Fruit fly (Drosophila melanogaster) whole organism, prepupa: Measurements from ENCODE around the gene gd.

Experiments used
- CG10631 ChIP-seq: fragments of 200-800 bp; sonication (Bioruptor generic); optimal IDR thresholded peaks from 2 replicates; lab custom pipeline; 2016; ENCODE audit warnings: missing biosample characterization, missing genetic modification characterization
- CG11902 ChIP-seq: fragments of 200-800 bp; sonication (Bioruptor generic); optimal IDR thresholded peaks from 3 replicates; lab custom pipeline; 2016; ENCODE audit warnings: missing biosample characterization, missing genetic modification characterization
- CG3032 ChIP-seq: fragments of 200-800 bp; optimal IDR thresholded peaks from 2 replicates; lab custom pipeline; 2019; ENCODE audit warnings: missing biosample characterization, mild to moderate bottlenecking, missing genetic modification characterization, moderate library complexity
- CG32006 ChIP-seq: fragments of 200-800 bp; sonication (Bioruptor generic); optimal IDR thresholded peaks from 3 replicates; lab custom pipeline; 2017; ENCODE audit warnings: missing biosample characterization, mild to moderate bottlenecking, missing genetic modification characterization
- CG34406 ChIP-seq: fragments of 200-800 bp; sonication (Bioruptor generic); optimal IDR thresholded peaks from 3 replicates; lab custom pipeline; 2016; ENCODE audit warnings: missing biosample characterization, missing genetic modification characterization
- CG6276 ChIP-seq: fragments of 200-800 bp; sonication (Bioruptor generic); optimal IDR thresholded peaks from 2 replicates; lab custom pipeline; 2017; ENCODE audit warnings: missing biosample characterization, mild to moderate bottlenecking, missing genetic modification characterization
- CG6792 ChIP-seq: fragments of 200-800 bp; sonication (Bioruptor generic); optimal IDR thresholded peaks from 3 replicates; lab custom pipeline; 2016; ENCODE audit warnings: missing biosample characterization, missing genetic modification characterization
- CG6808 ChIP-seq: fragments of 200-800 bp; sonication (Bioruptor generic); optimal IDR thresholded peaks from 3 replicates; lab custom pipeline; 2017; ENCODE audit warnings: missing biosample characterization, missing genetic modification characterization, mild to moderate bottlenecking, moderate library complexity, missing genetic modification reagents
- CG7368 ChIP-seq: fragments of 200-800 bp; sonication (Bioruptor generic); optimal IDR thresholded peaks from 3 replicates; lab custom pipeline; 2016; ENCODE audit warnings: missing biosample characterization, missing genetic modification characterization
- CG8319 ChIP-seq: fragments of 200-800 bp; sonication (Bioruptor generic); optimal IDR thresholded peaks from 3 replicates; lab custom pipeline; 2016; ENCODE audit warnings: missing biosample characterization, missing genetic modification characterization
- CG9139 ChIP-seq: fragments of 200-800 bp; sonication (Bioruptor generic); optimal IDR thresholded peaks from 3 replicates; lab custom pipeline; 2017; ENCODE audit warnings: missing biosample characterization, mild to moderate bottlenecking, missing genetic modification characterization
- Eip78C ChIP-seq: fragments of 200-800 bp; sonication (Bioruptor generic); peaks from one replicate; lab custom pipeline; 2016; ENCODE audit warnings: missing biosample characterization, missing genetic modification characterization
- Eip93F ChIP-seq: fragments of 200-800 bp; sonication (Bioruptor generic); optimal IDR thresholded peaks from 2 replicates; lab custom pipeline; 2016; ENCODE audit warnings: missing biosample characterization, mild to moderate bottlenecking, missing genetic modification characterization
- Ets21C ChIP-seq: fragments of 200-800 bp; sonication (Bioruptor generic); optimal IDR thresholded peaks from 3 replicates; lab custom pipeline; 2016; ENCODE audit warnings: missing biosample characterization, missing genetic modification characterization
- Ets96B ChIP-seq: fragments of 200-800 bp; optimal IDR thresholded peaks from 2 replicates; lab custom pipeline; 2019; ENCODE audit warnings: missing biosample characterization, mild to moderate bottlenecking, missing genetic modification characterization, moderate library complexity
- Hr38 ChIP-seq: sonication (Bioruptor generic); optimal IDR thresholded peaks from 2 replicates; lab custom pipeline; 2016; ENCODE audit warnings: missing biosample characterization, missing genetic modification characterization
- Hr4 ChIP-seq: fragments of 200-800 bp; sonication (Bioruptor generic); optimal IDR thresholded peaks from 3 replicates; lab custom pipeline; 2016; ENCODE audit warnings: missing biosample characterization, missing genetic modification characterization
- Lpt ChIP-seq: fragments of 200-800 bp; sonication (Bioruptor generic); optimal IDR thresholded peaks from 3 replicates; lab custom pipeline; 2016; ENCODE audit warnings: missing biosample characterization, missing genetic modification characterization
- Met ChIP-seq: fragments of 200-800 bp; sonication (Bioruptor generic); optimal IDR thresholded peaks from 3 replicates; lab custom pipeline; 2016; ENCODE audit warnings: missing biosample characterization, missing genetic modification characterization
- Smox ChIP-seq: fragments of 200-800 bp; sonication (Bioruptor generic); optimal IDR thresholded peaks from 3 replicates; lab custom pipeline; 2016; ENCODE audit warnings: missing biosample characterization, missing genetic modification characterization
- Sox102F ChIP-seq: fragments of 200-800 bp; sonication (Bioruptor generic); optimal IDR thresholded peaks from 2 replicates; lab custom pipeline; 2016; ENCODE audit warnings: missing biosample characterization, mild to moderate bottlenecking, missing genetic modification characterization
- Sox15 ChIP-seq: fragments of 200-800 bp; sonication (Bioruptor generic); optimal IDR thresholded peaks from 3 replicates; lab custom pipeline; 2016; ENCODE audit warnings: missing biosample characterization, missing genetic modification characterization
- achi ChIP-seq: fragments of 200-800 bp; sonication (Bioruptor generic); optimal IDR thresholded peaks from 3 replicates; lab custom pipeline; 2016; ENCODE audit warnings: missing biosample characterization, missing genetic modification characterization
- dsx ChIP-seq: fragments of 200-800 bp; optimal IDR thresholded peaks from 3 replicates; lab custom pipeline; 2019; ENCODE audit warnings: missing biosample characterization, mild to moderate bottlenecking, missing genetic modification characterization, moderate library complexity; ENCODE audit not compliant: poor library complexity, severe bottlenecking
- eg ChIP-seq: fragments of 200-800 bp; sonication (Bioruptor generic); IDR thresholded peaks from 3 replicates; pipeline ENCODE4 v1.3.6; 2022; ENCODE audit warnings: missing biosample characterization, missing genetic modification characterization
- fd59A ChIP-seq: fragments of 200-800 bp; sonication (Bioruptor generic); optimal IDR thresholded peaks from 2 replicates; lab custom pipeline; 2017; ENCODE audit warnings: missing biosample characterization, mild to moderate bottlenecking, missing genetic modification characterization, missing genetic modification reagents
- fd85E ChIP-seq: fragments of 200-800 bp; sonication (Bioruptor generic); optimal IDR thresholded peaks from 3 replicates; lab custom pipeline; 2016; ENCODE audit warnings: missing biosample characterization, missing genetic modification characterization
- lz ChIP-seq: fragments of 200-800 bp; sonication (Bioruptor generic); optimal IDR thresholded peaks from 3 replicates; lab custom pipeline; 2016; ENCODE audit warnings: missing biosample characterization, missing genetic modification characterization
- pdm3 ChIP-seq: fragments of 200-800 bp; sonication (Bioruptor generic); optimal IDR thresholded peaks from 3 replicates; lab custom pipeline; 2016; ENCODE audit warnings: missing biosample characterization, missing genetic modification characterization
- salr ChIP-seq, 2 experiments: fragments of 200-800 bp; sonication (Bioruptor generic); optimal IDR thresholded peaks; 3 replicates each; lab custom pipeline; 2016 to 2018; ENCODE audit warnings: missing biosample characterization in 2 of 2, missing genetic modification characterization in 2 of 2, mild to moderate bottlenecking in 1 of 2
- spab ChIP-seq: fragments of 200-800 bp; sonication (Bioruptor generic); optimal IDR thresholded peaks from 2 replicates; lab custom pipeline; 2017; ENCODE audit warnings: missing biosample characterization, mild to moderate bottlenecking, missing genetic modification characterization, missing genetic modification reagents
- svp ChIP-seq: fragments of 200-800 bp; sonication (Bioruptor generic); peaks from one replicate; lab custom pipeline; 2016; ENCODE audit warnings: missing biosample characterization, missing genetic modification characterization
- topi ChIP-seq: fragments of 200-800 bp; sonication (Bioruptor generic); optimal IDR thresholded peaks from 3 replicates; lab custom pipeline; 2016; ENCODE audit warnings: missing biosample characterization, missing genetic modification characterization
- vri ChIP-seq: fragments of 200-800 bp; sonication (Bioruptor generic); optimal IDR thresholded peaks from 3 replicates; lab custom pipeline; 2016; ENCODE audit warnings: missing biosample characterization, mild to moderate bottlenecking, missing genetic modification characterization

gd gene

DNA sequence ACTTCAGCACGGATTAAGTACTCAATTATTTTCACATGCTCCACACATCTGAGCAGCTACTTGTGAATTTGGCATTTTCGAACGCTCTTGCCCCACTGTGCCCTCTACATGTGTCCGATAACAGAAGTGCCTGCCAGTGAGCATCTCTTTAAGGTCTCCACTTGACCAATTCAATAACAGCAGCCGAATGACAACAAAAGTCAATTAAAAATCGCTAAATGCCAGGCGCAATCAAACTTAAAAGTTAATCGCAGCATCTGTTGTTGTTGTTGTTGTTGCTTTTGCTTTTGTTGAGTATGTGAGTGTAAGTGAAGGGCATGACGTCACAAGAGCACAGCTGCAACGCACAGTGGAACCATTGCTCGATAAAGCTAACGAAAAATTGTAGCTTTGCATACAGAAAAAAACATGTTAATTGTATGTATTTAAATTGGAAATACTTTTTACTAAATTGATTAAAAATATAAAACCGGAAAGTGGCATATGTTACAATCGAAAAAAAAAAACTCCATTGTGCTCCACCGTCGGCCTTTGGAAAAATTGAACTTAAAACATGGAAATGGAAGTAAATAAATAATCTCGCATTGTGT lies 27.3 kb upstream of the gd start (continued):
- TF ChIP-seq fd59A (GFP tag; lab: Kevin White, UChicago) (peak; percentile 15), CG32006 (GFP tag; lab: Kevin White, UChicago) (peak; percentile 56), Eip93F (no peak), vri (GFP tag; lab: Kevin White, UChicago) (peak; percentile 45), Lpt (GFP tag; lab: Kevin White, UChicago) (no peak), dsx (peak; percentile 33), Eip78C (peak; percentile 89), lz (GFP tag; lab: Kevin White, UChicago) (peak; percentile 75), Sox102F (GFP tag; lab: Kevin White, UChicago) (peak; percentile 76), CG10631 (peak; percentile 56), pdm3 (peak; percentile 72), topi (GFP tag; lab: Kevin White, UChicago) (peak; percentile 78), spab (peak; percentile 37), Sox15 (GFP tag; lab: Kevin White, UChicago) (no peak), Met (GFP tag; lab: Kevin White, UChicago) (peak; percentile 78), CG34406 (GFP tag; lab: Kevin White, UChicago) (peak; percentile 52), Ets96B (tag; lab: Kevin White, UChicago) (peak; percentile 50), salr (GFP tag; optimal IDR thresholded peaks at IDR 0.05; lab: Kevin White, UChicago) (peak; percentile 6 to 51), Hr4 (GFP tag; lab: Kevin White, UChicago) (no peak), CG6792 (GFP tag; lab: Kevin White, UChicago) (peak; percentile 64), achi (GFP tag; lab: Kevin White, UChicago) (peak; percentile 50), CG7368 (GFP tag; lab: Kevin White, UChicago) (peak; percentile 34), CG3032 (peak; percentile 23), Ets21C (GFP tag; lab: Kevin White, UChicago) (peak; percentile 45), CG6808 (GFP tag; lab: Kevin White, UChicago) (peak; percentile 54), fd85E (GFP tag; lab: Kevin White, UChicago) (no peak), CG8319 (GFP tag; lab: Kevin White, UChicago) (peak; percentile 84), eg (peak; percentile 55), Hr38 (GFP tag; lab: Kevin White, UChicago) (no peak), CG9139 (GFP tag; lab: Kevin White, UChicago) (no peak), Smox (GFP tag; lab: Kevin White, UChicago) (peak; percentile 80), CG6276 (GFP tag; lab: Kevin White, UChicago) (no peak), CG11902 (GFP tag; lab: Kevin White, UChicago) (peak; percentile 19)

- peak; percentile 98 for TF ChIP-seq svp (GFP tag; lab: Kevin White, UChicago)
- TF ChIP-seq CG7368 (GFP tag; lab: Kevin White, UChicago): no peak
- TF ChIP-seq vri (GFP tag; lab: Kevin White, UChicago): no peak
Observed at dm6 chrX:12014131-12014530, 26.6 kb upstream of the gd start.

- no peak for TF ChIP-seq CG8319 (GFP tag; lab: Kevin White, UChicago)
- peak; percentile 83 for TF ChIP-seq svp (GFP tag; lab: Kevin White, UChicago)
Observed at dm6 chrX:12013098-12013493, 25.5 kb upstream of the gd start.
